Worm (Caenorhabditis elegans): ENCODE data around the gene dhrs-4.

dhrs-4 gene

ce11 chrV:12882370-12882769 lies 40.0 kb upstream of the dhrs-4 start:
- no peak for TF ChIP-seq ceh-16 (tag; optimal IDR thresholded peaks at IDR 0.05)
- TF ChIP-seq ztf-11 (tag; optimal IDR thresholded peaks at IDR 0.05): no peak
- no peak for TF ChIP-seq nhr-10 (tag; optimal IDR thresholded peaks at IDR 0.05)
- no peak for TF ChIP-seq egl-27 (tag; optimal IDR thresholded peaks at IDR 0.05)
- TF ChIP-seq ceh-82 (tag; optimal IDR thresholded peaks at IDR 0.05): no peak
- TF ChIP-seq snpc-4 (tag; optimal IDR thresholded peaks at IDR 0.05): no peak
- TF ChIP-seq aly-2 (tag; optimal IDR thresholded peaks at IDR 0.05): no peak
- no peak for TF ChIP-seq unc-55 (GFP tag; optimal IDR thresholded peaks at IDR 0.05)
- TF ChIP-seq sma-3 (GFP tag; optimal IDR thresholded peaks at IDR 0.05): no peak
- no peak for TF ChIP-seq nhr-23 (tag; optimal IDR thresholded peaks at IDR 0.05)
- no peak for TF ChIP-seq lin-11 (tag; optimal IDR thresholded peaks at IDR 0.05)
- TF ChIP-seq R02D3.7 (tag; optimal IDR thresholded peaks at IDR 0.05): no peak
- TF ChIP-seq ztf-1 (GFP tag; conservative IDR thresholded peaks at IDR 0.05): no peak
- TF ChIP-seq dmd-4 (tag; optimal IDR thresholded peaks at IDR 0.05): no peak
- no peak for TF ChIP-seq zag-1 (tag; optimal IDR thresholded peaks at IDR 0.05)
- TF ChIP-seq fos-1 (tag; optimal IDR thresholded peaks at IDR 0.05): no peak
- TF ChIP-seq ztf-4 (tag; optimal IDR thresholded peaks at IDR 0.05): no peak
- no peak for TF ChIP-seq nhr-25 (tag; optimal IDR thresholded peaks at IDR 0.05)
- TF ChIP-seq F13H6.1 (tag; optimal IDR thresholded peaks at IDR 0.05): no peak
- no peak for TF ChIP-seq nhr-11 (tag; optimal IDR thresholded peaks at IDR 0.05)

ce11 chrV:12885860-12886259 lies 36.5 kb upstream of the dhrs-4 start, which contains the start of gene glb-24:
TSS of gene glb-24 (minus strand) at chrV:12885960.
- no peak for TF ChIP-seq fos-1 (tag; optimal IDR thresholded peaks at IDR 0.05)

ce11 chrV:12895772-12896171 lies 26.6 kb upstream of the dhrs-4 start, which contains the start of gene ttbk-7:
TSS of gene ttbk-7 (minus strand) at chrV:12895872.
- TF ChIP-seq lin-39 (tag; optimal IDR thresholded peaks at IDR 0.05) (no peak), crh-2 (tag; optimal IDR thresholded peaks at IDR 0.05) (no peak), ZK546.5 (tag; optimal IDR thresholded peaks at IDR 0.05) (no peak), Y55F3AM.14 (GFP tag; optimal IDR thresholded peaks at IDR 0.05) (no peak), fos-1 (tag; optimal IDR thresholded peaks at IDR 0.05) (no peak), nhr-12 (tag; optimal IDR thresholded peaks at IDR 0.05) (no peak), nhr-23 (tag; optimal IDR thresholded peaks at IDR 0.05) (no peak), nhr-6 (tag; optimal IDR thresholded peaks at IDR 0.05) (no peak), nhr-21 (tag; optimal IDR thresholded peaks at IDR 0.05) (no peak), mbf-1 (tag; optimal IDR thresholded peaks at IDR 0.05) (no peak), unc-55 (GFP tag; optimal IDR thresholded peaks at IDR 0.05) (no peak), nhr-129 (tag; optimal IDR thresholded peaks at IDR 0.05) (no peak), F13H6.1 (tag; optimal IDR thresholded peaks at IDR 0.05) (no peak), sma-3 (GFP tag; optimal IDR thresholded peaks at IDR 0.05) (no peak), lin-13 (GFP tag; optimal IDR thresholded peaks at IDR 0.05) (no peak), ceh-16 (tag; optimal IDR thresholded peaks at IDR 0.05) (no peak)

- TF ChIP-seq F13H6.1 (tag; optimal IDR thresholded peaks at IDR 0.05) (peak; percentile 15), nhr-129 (tag; optimal IDR thresholded peaks at IDR 0.05) (peak; percentile 14), unc-55 (GFP tag; optimal IDR thresholded peaks at IDR 0.05) (no peak), crh-2 (tag; optimal IDR thresholded peaks at IDR 0.05) (peak; percentile 22)
These were observed 25.6 kb upstream of the dhrs-4 start for ce11 chrV:12896850-12897249.

ce11 chrV:12897338-12897737 lies 25.1 kb upstream of the dhrs-4 start:
- TF ChIP-seq unc-55 (GFP tag; optimal IDR thresholded peaks at IDR 0.05) (peak; percentile 26), sma-9 (GFP tag; optimal IDR thresholded peaks at IDR 0.05) (no peak), sma-9 (tag; optimal IDR thresholded peaks at IDR 0.05) (no peak)

ce11 chrV:12898583-12899232 lies 23.7 kb upstream of the dhrs-4 start:
- TF ChIP-seq mab-5 (tag; optimal IDR thresholded peaks at IDR 0.05): peak; percentile 37
- TF ChIP-seq elt-1 (tag; optimal IDR thresholded peaks at IDR 0.05): no peak
- TF ChIP-seq C34F6.9 (tag; optimal IDR thresholded peaks at IDR 0.05): peak; percentile 0
- TF ChIP-seq unc-55 (GFP tag; optimal IDR thresholded peaks at IDR 0.05): peak; percentile 34

Measured in whole organism, L2 larva.